Fruit fly (Drosophila melanogaster) whole organism, wandering third instar larva: ENCODE results near the gene Cyp311a1.

Source experiments
- Abd-B ChIP-seq: fragments of >200 bp; optimal IDR thresholded peaks from 2 replicates; lab custom pipeline; 2017; ENCODE audit warnings: missing biosample characterization, missing genetic modification characterization
- CG9705 ChIP-seq: fragments of 200-800 bp; sonication (Bioruptor generic); optimal IDR thresholded peaks from 2 replicates; lab custom pipeline; 2018; ENCODE audit warnings: missing biosample characterization, mild to moderate bottlenecking, missing genetic modification characterization
- CrebA ChIP-seq: fragments of 200-800 bp; sonication (Bioruptor generic); optimal IDR thresholded peaks from 2 replicates; lab custom pipeline; 2016; ENCODE audit warnings: missing biosample characterization, mild to moderate bottlenecking, missing genetic modification characterization, borderline replicate concordance
- Dfd ChIP-seq: fragments of >200 bp; optimal IDR thresholded peaks from 2 replicates; lab custom pipeline; 2017; ENCODE audit warnings: missing biosample characterization, missing genetic modification characterization
- Dif ChIP-seq: fragments of 200-275, 200-300 bp; sonication (Bioruptor generic); optimal IDR thresholded peaks from 2 replicates; lab custom pipeline; 2018; ENCODE audit warnings: missing biosample characterization, missing genetic modification characterization; ENCODE audit not compliant: partially characterized antibody
- GATAd ChIP-seq: sonication (Bioruptor generic); optimal IDR thresholded peaks from 2 replicates; lab custom pipeline; 2016; ENCODE audit warnings: missing biosample characterization, missing genetic modification characterization
- HLH106 ChIP-seq: fragments of 200-800 bp; optimal IDR thresholded peaks from 3 replicates; lab custom pipeline; 2019; ENCODE audit warnings: missing biosample characterization, mild to moderate bottlenecking, missing genetic modification characterization, moderate library complexity
- Hr78 ChIP-seq: fragments of >200 bp; optimal IDR thresholded peaks from 2 replicates; lab custom pipeline; 2017; ENCODE audit warnings: missing biosample characterization, missing genetic modification characterization
- Hr83 ChIP-seq: fragments of 200-300 bp; sonication (Bioruptor generic); optimal IDR thresholded peaks from 2 replicates; lab custom pipeline; 2016; ENCODE audit warnings: missing biosample characterization, mild to moderate bottlenecking, missing genetic modification characterization, moderate library complexity; ENCODE audit not compliant: poor library complexity, severe bottlenecking
- Jra ChIP-seq: sonication (Bioruptor generic); optimal IDR thresholded peaks from 2 replicates; lab custom pipeline; 2016; ENCODE audit warnings: missing biosample characterization, missing genetic modification characterization
- Myc ChIP-seq: fragments of >200 bp; optimal IDR thresholded peaks from 2 replicates; lab custom pipeline; 2017
- N ChIP-seq: fragments of >200 bp; optimal IDR thresholded peaks from 2 replicates; lab custom pipeline; 2018; ENCODE audit warnings: missing biosample characterization, missing external identifiers, missing genetic modification characterization
- OdsH ChIP-seq: fragments of 200-800 bp; sonication (Bioruptor generic); optimal IDR thresholded peaks from 2 replicates; lab custom pipeline; 2016; ENCODE audit warnings: missing biosample characterization, mild to moderate bottlenecking, missing genetic modification characterization
- Rel ChIP-seq, 2 experiments: fragments of 200-800 bp; sonication (Bioruptor generic) in 1 of 2; optimal IDR thresholded peaks; 2 replicates in 1 of 2; 3 replicates in 1 of 2; lab custom pipeline; 2016 to 2019; ENCODE audit warnings: mild to moderate bottlenecking in 2 of 2, missing biosample characterization in 2 of 2, missing genetic modification characterization in 2 of 2, moderate library complexity in 1 of 2
- Sp1 ChIP-seq: fragments of 200-800 bp; sonication (Bioruptor generic); optimal IDR thresholded peaks from 3 replicates; lab custom pipeline; 2019; ENCODE audit warnings: missing biosample characterization, mild to moderate bottlenecking, missing genetic modification characterization, moderate library complexity
- br ChIP-seq: fragments of 200-800 bp; sonication (Bioruptor generic); optimal IDR thresholded peaks from 2 replicates; lab custom pipeline; 2016; ENCODE audit warnings: missing biosample characterization, missing genetic modification characterization
- brk ChIP-seq: fragments of 200-800 bp; sonication (Bioruptor generic); optimal IDR thresholded peaks from 2 replicates; lab custom pipeline; 2016; ENCODE audit warnings: missing biosample characterization, mild to moderate bottlenecking, missing genetic modification characterization
- dl ChIP-seq, 2 experiments: fragments of 175-275, 200-275 bp in 1 of 2; fragments of 200-275 bp in 1 of 2; sonication (Bioruptor generic); optimal IDR thresholded peaks; lab custom pipeline; 2018; ENCODE audit warnings: mild to moderate bottlenecking in 2 of 2, missing biosample characterization in 2 of 2, missing genetic modification characterization in 2 of 2, moderate library complexity in 2 of 2; ENCODE audit not compliant: partially characterized antibody in 2 of 2, insufficient read depth in 1 of 2
- dmrt93B ChIP-seq: fragments of 200-800 bp; sonication (Bioruptor generic); optimal IDR thresholded peaks from 2 replicates; lab custom pipeline; 2018; ENCODE audit warnings: missing biosample characterization, mild to moderate bottlenecking, missing genetic modification characterization
- dsf ChIP-seq: sonication (Bioruptor generic); optimal IDR thresholded peaks from 2 replicates; lab custom pipeline; 2016; ENCODE audit warnings: missing biosample characterization, missing genetic modification characterization, borderline replicate concordance
- ey ChIP-seq: fragments of 200-800 bp; sonication (Bioruptor generic); optimal IDR thresholded peaks from 2 replicates; lab custom pipeline; 2016; ENCODE audit warnings: missing biosample characterization, missing genetic modification characterization
- foxo ChIP-seq, 2 experiments: fragments of 200-800 bp; sonication (Bioruptor generic); optimal IDR thresholded peaks; 2 replicates in 1 of 2; 3 replicates in 1 of 2; lab custom pipeline; 2016 to 2017; ENCODE audit warnings: missing biosample characterization in 2 of 2, missing genetic modification characterization in 2 of 2
- fru ChIP-seq: fragments of 200-800 bp; sonication (Bioruptor generic); optimal IDR thresholded peaks from 3 replicates; lab custom pipeline; 2016; ENCODE audit warnings: missing biosample characterization, mild to moderate bottlenecking, missing genetic modification characterization
- h ChIP-seq: fragments of 200-800 bp; sonication (Bioruptor generic); optimal IDR thresholded peaks from 3 replicates; lab custom pipeline; 2016; ENCODE audit warnings: missing biosample characterization, mild to moderate bottlenecking, missing genetic modification characterization
- pan ChIP-seq: fragments of >200 bp; optimal IDR thresholded peaks from 2 replicates; lab custom pipeline; 2017
- psq ChIP-seq: fragments of 200-800 bp; sonication (Bioruptor generic); optimal IDR thresholded peaks from 3 replicates; lab custom pipeline; 2017; ENCODE audit warnings: missing biosample characterization, mild to moderate bottlenecking, missing genetic modification characterization, moderate library complexity
- rgr ChIP-seq: fragments of 200-800 bp; sonication (Bioruptor generic); optimal IDR thresholded peaks from 3 replicates; lab custom pipeline; 2016; ENCODE audit warnings: missing biosample characterization, mild to moderate bottlenecking, missing genetic modification characterization
- sage ChIP-seq: fragments of 200-800 bp; sonication (Bioruptor generic); optimal IDR thresholded peaks from 2 replicates; lab custom pipeline; 2016; ENCODE audit warnings: missing biosample characterization, mild to moderate bottlenecking, missing genetic modification characterization
- sv ChIP-seq: fragments of 200-800 bp; sonication (Bioruptor generic); optimal IDR thresholded peaks from 3 replicates; lab custom pipeline; 2016; ENCODE audit warnings: missing biosample characterization, missing genetic modification characterization
- tai ChIP-seq: sonication (Bioruptor generic); optimal IDR thresholded peaks from 2 replicates; lab custom pipeline; 2016; ENCODE audit warnings: missing biosample characterization, missing genetic modification characterization
- usp ChIP-seq: fragments of >200 bp; optimal IDR thresholded peaks from 2 replicates; lab custom pipeline; 2017; ENCODE audit warnings: missing biosample characterization, missing genetic modification characterization
- woc ChIP-seq: sonication (Bioruptor generic); optimal IDR thresholded peaks from 2 replicates; lab custom pipeline; 2016; ENCODE audit warnings: missing biosample characterization, mild to moderate bottlenecking, missing genetic modification characterization

The Cyp311a1 gene

dm6 chrX:11999974-12000618 is 31.2 kb downstream of the Cyp311a1 start:
- TF ChIP-seq CrebA (GFP tag; lab: Kevin White, UChicago) (no peak), Jra (GFP tag; lab: Kevin White, UChicago) (no peak), fru (GFP tag; lab: Kevin White, UChicago) (peak; percentile 51), OdsH (GFP tag; lab: Kevin White, UChicago) (peak; percentile 16), Dfd (GFP tag; lab: Kevin White, UChicago) (no peak), sage (GFP tag; lab: Kevin White, UChicago) (no peak), foxo (GFP tag; optimal IDR thresholded peaks at IDR 0.05; lab: Kevin White, UChicago) (peak in 1 of 2 experiments; percentile 28), sv (GFP tag; lab: Kevin White, UChicago) (no peak), psq (peak; percentile 19), h (GFP tag; lab: Kevin White, UChicago) (peak; percentile 69), dsf (GFP tag; lab: Kevin White, UChicago) (no peak), tai (GFP tag; lab: Kevin White, UChicago) (no peak), Sp1 (GFP tag; lab: Kevin White, UChicago) (peak; percentile 39), usp (GFP tag; lab: Kevin White, UChicago) (no peak), woc (GFP tag; lab: Kevin White, UChicago) (peak; percentile 43), ey (peak; percentile 36), dmrt93B (GFP tag; lab: Kevin White, UChicago) (no peak), pan (no peak), rgr (GFP tag; lab: Kevin White, UChicago) (peak; percentile 57), Myc (lab: Kevin White, UChicago) (no peak), HLH106 (tag; lab: Kevin White, UChicago) (peak; percentile 25), br (peak; percentile 38)

- TF ChIP-seq psq (no peak), sv (GFP tag; lab: Kevin White, UChicago) (no peak), GATAd (GFP tag; lab: Kevin White, UChicago) (no peak), ey (no peak), CrebA (GFP tag; lab: Kevin White, UChicago) (no peak), rgr (GFP tag; lab: Kevin White, UChicago) (no peak), sage (GFP tag; lab: Kevin White, UChicago) (no peak), HLH106 (tag; lab: Kevin White, UChicago) (no peak), dl (GFP tag; optimal IDR thresholded peaks at IDR 0.05; lab: Kevin White, UChicago; ENCODE audit: insufficient read depth in 1 of 2, partially characterized antibody in 2 of 2) (no peak), Hr83 (GFP tag; lab: Kevin White, UChicago) (no peak), OdsH (GFP tag; lab: Kevin White, UChicago) (no peak)
These were observed 38.0 kb downstream of the Cyp311a1 start for dm6 chrX:11993279-11993678.

DNA sequence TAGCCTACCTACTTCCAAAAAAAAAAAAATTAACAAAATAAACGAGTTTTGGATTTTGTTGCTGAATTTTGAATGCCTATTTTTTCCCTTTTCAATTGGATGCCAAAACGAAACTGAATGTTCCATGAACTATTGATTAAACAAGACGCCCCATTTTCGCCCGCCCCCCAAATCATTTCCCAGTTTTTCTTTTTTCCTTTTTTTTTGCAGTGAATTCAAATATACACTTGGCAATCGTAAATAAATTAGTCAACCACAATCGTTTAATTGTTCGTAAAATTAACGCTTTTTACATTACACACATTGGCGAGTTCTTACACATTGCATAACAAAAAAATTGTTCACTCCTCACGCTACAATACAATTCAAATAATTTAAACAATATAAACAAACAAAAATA is 38.6 kb downstream of the Cyp311a1 start, which contains the start of gene CG18130:
TSS of gene CG18130 (minus strand) at position 101 of the 400 bp plus-strand sequence.
- TF ChIP-seq CG9705 (GFP tag; lab: Kevin White, UChicago): no peak
- TF ChIP-seq Rel (GFP tag; optimal IDR thresholded peaks at IDR 0.05; lab: Kevin White, UChicago): no peak
- TF ChIP-seq Rel (tag; optimal IDR thresholded peaks at IDR 0.05; lab: Kevin White, UChicago): no peak

DNA sequence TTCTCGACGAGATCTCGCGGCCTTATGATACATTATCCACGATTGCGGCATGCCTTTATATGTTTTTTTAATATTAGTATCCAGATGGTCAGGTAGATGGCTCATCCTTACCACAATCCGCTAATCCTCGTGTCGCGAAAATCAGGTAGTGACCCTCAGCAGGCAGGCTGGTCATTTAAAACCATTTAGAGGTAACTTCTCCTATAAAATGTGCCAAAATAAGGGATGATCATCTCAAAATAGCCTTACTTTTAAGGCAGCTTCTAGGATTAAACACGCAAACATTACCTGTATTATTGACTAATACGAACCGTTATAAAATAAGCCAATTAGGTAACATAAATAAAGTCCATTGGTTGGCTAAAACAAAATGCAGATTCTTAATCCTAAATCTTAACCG is 42.4 kb downstream of the Cyp311a1 start, which contains the start of gene tsg:
TSS of gene tsg (minus strand) at position 37 of the 400 bp plus-strand sequence.
- TF ChIP-seq psq (no peak), Rel (GFP tag; optimal IDR thresholded peaks at IDR 0.05; lab: Kevin White, UChicago) (no peak), Rel (tag; optimal IDR thresholded peaks at IDR 0.05; lab: Kevin White, UChicago) (no peak), Jra (GFP tag; lab: Kevin White, UChicago) (no peak), GATAd (GFP tag; lab: Kevin White, UChicago) (no peak), sage (GFP tag; lab: Kevin White, UChicago) (no peak), N (GFP tag; lab: Kevin White, UChicago) (no peak), Abd-B (GFP tag; lab: Kevin White, UChicago) (no peak), ey (no peak), brk (GFP tag; lab: Kevin White, UChicago) (no peak), dmrt93B (GFP tag; lab: Kevin White, UChicago) (no peak), rgr (GFP tag; lab: Kevin White, UChicago) (no peak), woc (GFP tag; lab: Kevin White, UChicago) (no peak), tai (GFP tag; lab: Kevin White, UChicago) (no peak), h (GFP tag; lab: Kevin White, UChicago) (no peak), Dfd (GFP tag; lab: Kevin White, UChicago) (no peak), Dif (GFP tag; lab: Kevin White, UChicago) (no peak), br (no peak), OdsH (GFP tag; lab: Kevin White, UChicago) (no peak), usp (GFP tag; lab: Kevin White, UChicago) (no peak), Hr78 (GFP tag; lab: Kevin White, UChicago) (no peak)
